Worm (Caenorhabditis elegans) whole organism, L3 larva: ENCODE results near the gene srw-76.

ENCODE experiments used
- aly-2 ChIP-seq: fragments of 150-350 bp; optimal IDR thresholded peaks from 2 replicates; lab custom pipeline; 2014; ENCODE audit warnings: missing biosample characterization, missing genetic modification characterization
- ama-1 ChIP-seq: fragments of 150-350 bp; optimal IDR thresholded peaks from 2 replicates; lab custom pipeline; 2018
- ceh-16 ChIP-seq: sonication (generic microtip); optimal IDR thresholded peaks from 2 replicates; lab custom pipeline; 2017; ENCODE audit warnings: missing biosample characterization, missing genetic modification characterization
- ceh-82 ChIP-seq: fragments of 150-350 bp; optimal IDR thresholded peaks from 2 replicates; lab custom pipeline; 2014; ENCODE audit warnings: missing biosample characterization, missing genetic modification characterization
- egl-5 ChIP-seq: fragments of 150-350 bp; optimal IDR thresholded peaks from 2 replicates; lab custom pipeline; 2017; ENCODE audit warnings: missing biosample characterization, missing genetic modification reagents, missing genetic modification characterization, inconsistent platforms
- nhr-28 ChIP-seq: fragments of 150-350 bp; optimal IDR thresholded peaks from 2 replicates; lab custom pipeline; 2014; ENCODE audit warnings: missing biosample characterization, missing genetic modification characterization
- pha-4 ChIP-seq: fragments of 150-350 bp; optimal IDR thresholded peaks from 2 replicates; lab custom pipeline; 2014; ENCODE audit warnings: missing biosample characterization, missing genetic modification reagents, missing genetic modification characterization
- skn-1 ChIP-seq: fragments of 150-350 bp; optimal IDR thresholded peaks from 2 replicates; lab custom pipeline; 2014; ENCODE audit warnings: missing biosample characterization, missing genetic modification characterization
- snpc-4 ChIP-seq: fragments of 150-350 bp; optimal IDR thresholded peaks from 2 replicates; lab custom pipeline; 2014; ENCODE audit warnings: missing biosample characterization, missing genetic modification characterization
- unc-62 ChIP-seq: fragments of 150-350 bp; sonication (generic microtip); optimal IDR thresholded peaks from 4 replicates; lab custom pipeline; 2014; ENCODE audit warnings: missing biosample characterization, missing genetic modification reagents, missing genetic modification characterization
- ztf-11 ChIP-seq: fragments of 150-350 bp; optimal IDR thresholded peaks from 2 replicates; lab custom pipeline; 2014; ENCODE audit warnings: missing biosample characterization, missing genetic modification characterization

- no peak for TF ChIP-seq pha-4 (tag; lab: Kevin White, UChicago)
- no peak for TF ChIP-seq ceh-82
- TF ChIP-seq ceh-16 (tag; lab: Kevin White, UChicago), result no peak
- TF ChIP-seq ama-1, result no peak
- no peak for TF ChIP-seq egl-5 (tag; lab: Kevin White, UChicago)
- TF ChIP-seq aly-2 (tag; lab: Kevin White, UChicago), result no peak
- TF ChIP-seq snpc-4, result no peak
- TF ChIP-seq ztf-11, result no peak
- TF ChIP-seq skn-1 (tag; lab: Kevin White, UChicago), result no peak
- no peak for TF ChIP-seq nhr-28 (tag; lab: Kevin White, UChicago)
- TF ChIP-seq unc-62, result no peak
Measured at ce11 chrV:16666647-16667046, 28.5 kb upstream of the srw-76 start, which contains the start of gene F14F8.14.
